Comparison of ENCODE assay signal across 3 worm cellular contexts in the genomic region with DNA sequence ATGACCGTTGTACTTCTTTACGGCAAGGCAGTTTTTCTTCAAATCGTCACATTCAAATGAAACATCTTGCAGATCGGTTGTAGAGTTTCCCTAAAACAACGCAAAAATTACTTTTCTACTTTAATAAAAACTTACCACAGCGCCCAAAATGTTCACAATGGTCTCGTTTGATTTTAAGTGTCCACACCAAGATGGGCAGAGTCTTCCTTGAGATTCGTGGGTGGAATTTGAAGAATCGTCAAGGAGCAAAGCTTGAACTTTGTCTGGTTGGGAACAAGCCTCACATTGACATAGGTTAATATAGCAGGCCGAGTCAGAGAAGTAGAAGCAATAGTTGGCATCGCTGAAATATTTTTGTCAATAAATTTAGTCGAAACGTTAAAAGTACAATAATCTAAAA.
TF ChIP-seq lines count a peak whose summit lies in the region.

No protein-coding gene starts in this region.

TF ChIP-seq in whole organism, L2 larva, 48 proteins besides CTCF, POLR2A, EP300 and RAD21:
- no peak for TF ChIP-seq sem-4 (tag; optimal IDR thresholded peaks at IDR 0.05; lab: Kevin White, UChicago)
- TF ChIP-seq nhr-6 (tag; optimal IDR thresholded peaks at IDR 0.05; lab: Kevin White, UChicago): peak; percentile 11

TF ChIP-seq in whole organism, L3 larva, 47 proteins besides CTCF, POLR2A, EP300 and RAD21:
- TF ChIP-seq nfya-1 (tag; optimal IDR thresholded peaks at IDR 0.05; lab: Kevin White, UChicago; ENCODE audit: insufficient read depth) (no peak), fkh-2 (tag; optimal IDR thresholded peaks at IDR 0.05; lab: Kevin White, UChicago) (no peak), ztf-4 (tag; optimal IDR thresholded peaks at IDR 0.05; lab: Kevin White, UChicago) (peak; percentile 52), nhr-237 (tag; optimal IDR thresholded peaks at IDR 0.05; lab: Kevin White, UChicago) (no peak), mdl-1 (tag; optimal IDR thresholded peaks at IDR 0.05; lab: Kevin White, UChicago) (no peak), hmg-11 (tag; optimal IDR thresholded peaks at IDR 0.05; lab: Kevin White, UChicago) (no peak), nhr-11 (tag; optimal IDR thresholded peaks at IDR 0.05; lab: Kevin White, UChicago) (no peak), nhr-28 (tag; optimal IDR thresholded peaks at IDR 0.05; lab: Kevin White, UChicago) (no peak), ztf-11 (tag; optimal IDR thresholded peaks at IDR 0.05; lab: Kevin White, UChicago) (no peak), nhr-12 (tag; optimal IDR thresholded peaks at IDR 0.05; lab: Kevin White, UChicago) (no peak), ama-1 (optimal IDR thresholded peaks at IDR 0.05; lab: Kevin White, UChicago) (peak; percentile 84), nhr-25 (tag; optimal IDR thresholded peaks at IDR 0.05; lab: Kevin White, UChicago) (no peak), nhr-23 (tag; optimal IDR thresholded peaks at IDR 0.05; lab: Kevin White, UChicago) (no peak), egl-5 (tag; optimal IDR thresholded peaks at IDR 0.05; lab: Kevin White, UChicago) (no peak), ceh-16 (tag; optimal IDR thresholded peaks at IDR 0.05; lab: Kevin White, UChicago) (no peak), nhr-76 (tag; optimal IDR thresholded peaks at IDR 0.05; lab: Kevin White, UChicago) (no peak), fos-1 (tag; optimal IDR thresholded peaks at IDR 0.05; lab: Kevin White, UChicago) (no peak), zag-1 (tag; optimal IDR thresholded peaks at IDR 0.05; lab: Kevin White, UChicago) (no peak), mml-1 (tag; optimal IDR thresholded peaks at IDR 0.05; lab: Kevin White, UChicago) (no peak), lsy-12 (tag; optimal IDR thresholded peaks at IDR 0.05; lab: Kevin White, UChicago) (peak; percentile 4), skn-1 (tag; optimal IDR thresholded peaks at IDR 0.05; lab: Kevin White, UChicago) (no peak), tbx-2 (tag; optimal IDR thresholded peaks at IDR 0.05; lab: Kevin White, UChicago) (no peak), lin-15B (tag; optimal IDR thresholded peaks at IDR 0.05; lab: Kevin White, UChicago) (no peak), unc-39 (tag; optimal IDR thresholded peaks at IDR 0.05; lab: Kevin White, UChicago) (no peak)

TF ChIP-seq in whole organism, L4 larva, 104 proteins besides CTCF, POLR2A, EP300 and RAD21:
- no peak; the same call in 1 of the 2 replicates for TF ChIP-seq dmd-6 (GFP tag; IDR thresholded peaks at IDR 0.05; lab: Robert Waterston, UW)
- peak; percentile 44 for TF ChIP-seq sdz-12 (GFP tag; optimal IDR thresholded peaks at IDR 0.05; lab: Kevin White, UChicago)
- peak; percentile 97 for TF ChIP-seq aha-1 (tag; lab: Kevin White, UChicago)
- peak; percentile 10 for TF ChIP-seq Y5F2A.4 (GFP tag; optimal IDR thresholded peaks at IDR 0.05; lab: Kevin White, UChicago)
- no peak for TF ChIP-seq pha-4 (GFP tag; IDR thresholded peaks at IDR 0.05; lab: Robert Waterston, UW)
- no peak for TF ChIP-seq pha-4 (tag; optimal IDR thresholded peaks at IDR 0.05; lab: Kevin White, UChicago)
- 0 out of 2 replicates have a peak, but pooled peaks have one; percentile 31 for TF ChIP-seq madf-9 (GFP tag; conservative IDR thresholded peaks at IDR 0.05; lab: Robert Waterston, UW)
- peak; percentile 7 for TF ChIP-seq mes-2 (tag; optimal IDR thresholded peaks at IDR 0.05; lab: Kevin White, UChicago; ENCODE audit: poor library complexity, severe bottlenecking)
- peak; percentile 33 for TF ChIP-seq duxl-1 (tag; optimal IDR thresholded peaks at IDR 0.05; lab: Kevin White, UChicago; ENCODE audit: poor library complexity)
- TF ChIP-seq mdt-29 (GFP tag; IDR thresholded peaks at IDR 0.05; lab: Robert Waterston, UW): no peak
- TF ChIP-seq unc-62 (GFP tag; optimal IDR thresholded peaks at IDR 0.05 in 1 of 2; lab: Kevin White, UChicago): peak in 1 of 2 experiments; percentile 47
- TF ChIP-seq unc-62 (tag; optimal IDR thresholded peaks at IDR 0.05; lab: Kevin White, UChicago): no peak
